Worm (Caenorhabditis elegans): ENCODE data around the gene msp-59.

DNA sequence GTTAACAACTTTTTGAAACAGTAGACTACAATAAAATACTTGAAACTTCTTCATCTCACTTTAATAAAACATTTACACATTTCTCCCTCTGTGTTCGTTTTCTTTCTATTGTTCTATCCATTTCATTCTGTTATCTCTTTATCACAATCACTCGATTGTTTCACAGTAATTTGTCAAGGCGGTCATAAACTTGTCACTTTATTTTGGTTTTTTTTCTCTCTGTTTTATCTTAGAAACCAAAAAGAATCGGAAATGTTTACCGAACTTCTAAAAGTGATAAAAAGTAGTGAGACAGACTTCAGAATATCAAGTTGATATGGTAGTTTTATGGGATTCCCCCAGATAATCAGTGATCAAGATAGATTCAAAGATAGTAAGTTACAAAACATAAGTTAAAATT is 26.3 kb upstream of the msp-59 start, which contains the start of gene Y4C6B.2:
- no peak for TF ChIP-seq nfya-1 (tag; optimal IDR thresholded peaks at IDR 0.05)
- no peak for TF ChIP-seq K09A11.1 (tag; optimal IDR thresholded peaks at IDR 0.05; ENCODE audit: insufficient read depth)
- no peak for TF ChIP-seq nhr-11 (tag; optimal IDR thresholded peaks at IDR 0.05)

Measured in whole organism, late embryonic.